Fruit fly (Drosophila melanogaster): ENCODE data around the gene CG11555.

CG11555 gene

DNA sequence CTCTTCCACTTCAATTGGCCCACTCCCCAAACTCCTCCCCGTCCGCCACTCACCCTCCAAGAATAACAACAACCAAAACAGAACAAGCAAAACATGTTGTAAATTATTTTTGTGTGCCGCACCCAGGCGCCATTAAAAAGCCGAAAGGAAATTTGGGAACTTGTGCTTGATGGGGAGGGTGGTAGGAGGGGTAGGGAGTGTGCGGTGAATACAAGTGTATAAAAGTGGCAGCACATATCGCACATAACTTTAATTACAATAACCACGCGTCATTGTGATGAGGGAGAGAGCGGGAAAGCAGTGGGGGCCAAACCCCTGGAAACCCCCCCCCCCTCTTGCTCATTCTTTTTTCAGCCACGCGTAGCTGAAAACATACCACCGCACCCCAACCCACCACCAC, 33.5 kb downstream of the CG11555 start (continued):
- TF ChIP-seq Fer1 (GFP tag; optimal IDR thresholded peaks at IDR 0.05) (no peak), NC2β (GFP tag; optimal IDR thresholded peaks at IDR 0.05) (no peak), BtbVII (GFP tag; optimal IDR thresholded peaks at IDR 0.05) (no peak), CG34376 (GFP tag; optimal IDR thresholded peaks at IDR 0.05) (no peak), pho (GFP tag; optimal IDR thresholded peaks at IDR 0.05) (no peak), luna (GFP tag; optimal IDR thresholded peaks at IDR 0.05) (no peak), CG1832 (GFP tag; optimal IDR thresholded peaks at IDR 0.05) (no peak), nerfin-1 (tag; optimal IDR thresholded peaks at IDR 0.05) (no peak), CG11085 (GFP tag; IDR thresholded peaks at IDR 0.05) (no peak), caup (GFP tag; optimal IDR thresholded peaks at IDR 0.05; ENCODE audit: severe bottlenecking) (peak; percentile 70), chn (GFP tag; optimal IDR thresholded peaks at IDR 0.05) (no peak), ara (GFP tag; IDR thresholded peaks at IDR 0.05) (0 out of 2 replicates have a peak, but pooled peaks have one; percentile 27), eve (GFP tag; optimal IDR thresholded peaks at IDR 0.05) (no peak), pum (GFP tag; optimal IDR thresholded peaks at IDR 0.05) (no peak), gcm2 (GFP tag; optimal IDR thresholded peaks at IDR 0.05) (no peak), CG6683 (GFP tag; optimal IDR thresholded peaks at IDR 0.05) (no peak), Drgx (GFP tag; IDR thresholded peaks at IDR 0.05) (no peak), Hr78 (GFP tag; optimal IDR thresholded peaks at IDR 0.05) (no peak), Atf3 (GFP tag; optimal IDR thresholded peaks at IDR 0.05) (no peak), tgo (GFP tag; IDR thresholded peaks at IDR 0.05) (no peak), Sry-β (GFP tag; optimal IDR thresholded peaks at IDR 0.05) (no peak), bab2 (GFP tag; optimal IDR thresholded peaks at IDR 0.05) (no peak), peb (GFP tag; IDR thresholded peaks at IDR 0.05) (no peak), dati (GFP tag; IDR thresholded peaks at IDR 0.05) (no peak), grau (tag; optimal IDR thresholded peaks at IDR 0.05) (no peak), CkIIα-i1 (GFP tag; IDR thresholded peaks at IDR 0.05) (no peak), Hand (GFP tag; optimal IDR thresholded peaks at IDR 0.05) (no peak), pan (optimal IDR thresholded peaks at IDR 0.05) (no peak), pan (GFP tag; optimal IDR thresholded peaks at IDR 0.05 in 1 of 2, IDR thresholded peaks at IDR 0.05 in 1 of 2) (no peak), CG2116 (GFP tag; optimal IDR thresholded peaks at IDR 0.05) (no peak), HLH4C (GFP tag; IDR thresholded peaks at IDR 0.05; ENCODE audit: partially characterized antibody) (no peak), zfh1 (GFP tag; IDR thresholded peaks at IDR 0.05) (no peak), CG8924 (tag; optimal IDR thresholded peaks at IDR 0.05) (no peak), CG18011 (GFP tag; optimal IDR thresholded peaks at IDR 0.05) (no peak), Hr3 (GFP tag; optimal IDR thresholded peaks at IDR 0.05) (no peak), trh (GFP tag; optimal IDR thresholded peaks at IDR 0.05) (no peak), wor (GFP tag; IDR thresholded peaks at IDR 0.05) (no peak), so (GFP tag; IDR thresholded peaks at IDR 0.05) (no peak), sob (GFP tag; IDR thresholded peaks at IDR 0.05) (0 out of 2 replicates have a peak, but pooled peaks have one; percentile 18), org-1 (GFP tag; optimal IDR thresholded peaks at IDR 0.05) (no peak), lov (optimal IDR thresholded peaks at IDR 0.05) (no peak), lov (GFP tag; IDR thresholded peaks at IDR 0.05) (no peak), CG10654 (GFP tag; optimal IDR thresholded peaks at IDR 0.05) (no peak), CG6272 (GFP tag; IDR thresholded peaks at IDR 0.05) (no peak), Elba2 (GFP tag; optimal IDR thresholded peaks at IDR 0.05) (no peak), exex (tag; optimal IDR thresholded peaks at IDR 0.05) (peak; percentile 1), CG17328 (GFP tag; IDR thresholded peaks at IDR 0.05) (no peak), HmgZ (tag; optimal IDR thresholded peaks at IDR 0.05) (no peak), CG11504 (tag; optimal IDR thresholded peaks at IDR 0.05) (no peak), dm (GFP tag; optimal IDR thresholded peaks at IDR 0.05) (no peak), sima (GFP tag; optimal IDR thresholded peaks at IDR 0.05) (no peak), wdn (GFP tag; IDR thresholded peaks at IDR 0.05) (no peak), Hr39 (optimal IDR thresholded peaks at IDR 0.05) (no peak), CG5245 (GFP tag; optimal IDR thresholded peaks at IDR 0.05) (no peak)
